ENCODE assay signal across 1 fruit fly cellular context in the genomic region with DNA sequence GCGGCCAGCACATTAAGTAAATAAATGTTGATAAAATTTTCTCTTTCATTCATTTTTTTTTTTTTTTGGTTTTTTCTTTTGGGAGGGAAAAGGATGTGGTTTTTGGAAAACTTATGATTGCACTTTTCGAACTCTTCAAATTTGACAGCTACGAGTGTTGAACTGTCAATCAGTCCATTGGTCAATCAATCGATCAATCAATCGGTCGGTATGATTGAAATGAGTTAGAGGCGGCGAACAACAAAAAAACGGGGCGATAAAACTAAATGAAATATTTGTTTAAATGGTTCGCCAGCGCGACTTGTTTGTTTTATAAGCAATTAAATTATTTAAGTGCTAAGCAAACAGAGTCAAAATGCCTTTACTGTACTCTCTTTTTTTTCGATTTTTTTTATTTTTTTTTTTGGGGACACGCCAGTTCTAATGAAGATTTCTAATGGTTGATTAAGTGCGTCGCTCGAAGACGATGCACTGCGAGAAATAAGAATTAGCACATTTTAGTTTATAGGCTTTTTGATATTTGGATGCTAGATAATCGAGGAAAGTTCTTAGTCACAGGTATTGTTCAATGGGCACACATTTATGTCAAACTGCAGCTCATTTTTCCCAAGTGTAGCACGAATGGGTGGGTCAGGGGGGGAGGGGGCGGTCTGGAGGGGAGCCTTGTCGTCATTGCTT.
A peak's percentile ranks its signal among the peaks of the same experiment; 100 is the strongest.
TF ChIP-seq lines count a peak whose summit lies in the region.

No protein-coding gene starts in this region.

TF ChIP-seq in whole organism, embryonic, 481 proteins besides CTCF, POLR2A, EP300 and RAD21 (continued from another document and continues in another):
- TF ChIP-seq CG3065 (GFP tag; optimal IDR thresholded peaks at IDR 0.05; lab: Kevin White, UChicago) (peak; percentile 37), MESR4 (GFP tag; optimal IDR thresholded peaks at IDR 0.05; lab: Kevin White, UChicago) (peak; percentile 16), CG6683 (GFP tag; optimal IDR thresholded peaks at IDR 0.05; lab: Kevin White, UChicago) (peak; percentile 12), Hsf (GFP tag; optimal IDR thresholded peaks at IDR 0.05; lab: Kevin White, UChicago) (peak; percentile 62), otp (GFP tag; IDR thresholded peaks at IDR 0.05; lab: Robert Waterston, UW) (peak; percentile 80; the same call in 2 of the 3 replicates), CG9609 (GFP tag; optimal IDR thresholded peaks at IDR 0.05; lab: Kevin White, UChicago) (peak; percentile 80), Dek (tag; optimal IDR thresholded peaks at IDR 0.05; lab: Kevin White, UChicago) (peak; percentile 61), CG6791 (GFP tag; IDR thresholded peaks at IDR 0.05; lab: Robert Waterston, UW; ENCODE audit: partially characterized antibody) (no peak), D19B (GFP tag; optimal IDR thresholded peaks at IDR 0.05; lab: Kevin White, UChicago) (peak; percentile 41), zfh1 (GFP tag; IDR thresholded peaks at IDR 0.05; lab: Robert Waterston, UW) (peak; percentile 79), CG5180 (GFP tag; optimal IDR thresholded peaks at IDR 0.05; lab: Kevin White, UChicago) (peak; percentile 59), mld (GFP tag; IDR thresholded peaks at IDR 0.05; lab: Robert Waterston, UW; ENCODE audit: partially characterized antibody) (no peak), pho (GFP tag; optimal IDR thresholded peaks at IDR 0.05; lab: Kevin White, UChicago) (peak; percentile 57), stwl (tag; optimal IDR thresholded peaks at IDR 0.05; lab: Kevin White, UChicago) (no peak), jigr1 (GFP tag; IDR thresholded peaks at IDR 0.05; lab: Robert Waterston, UW) (peak; percentile 69; the same call in 2 of the 3 replicates), CG7987 (GFP tag; optimal IDR thresholded peaks at IDR 0.05; lab: Kevin White, UChicago) (no peak), pita (GFP tag; optimal IDR thresholded peaks at IDR 0.05; lab: Kevin White, UChicago) (no peak), Rx (GFP tag; IDR thresholded peaks at IDR 0.05; lab: Robert Waterston, UW) (peak; percentile 76), CG4424 (GFP tag; optimal IDR thresholded peaks at IDR 0.05; lab: Kevin White, UChicago) (peak; percentile 85), CG10274 (GFP tag; optimal IDR thresholded peaks at IDR 0.05; lab: Kevin White, UChicago) (peak; percentile 60), CG9797 (GFP tag; optimal IDR thresholded peaks at IDR 0.05; lab: Kevin White, UChicago) (no peak), CG6854 (GFP tag; optimal IDR thresholded peaks at IDR 0.05; lab: Kevin White, UChicago) (peak; percentile 21), Lhr (GFP tag; optimal IDR thresholded peaks at IDR 0.05; lab: Kevin White, UChicago) (peak; percentile 39), zen2 (GFP tag; IDR thresholded peaks at IDR 0.05; lab: Robert Waterston, UW; ENCODE audit: partially characterized antibody) (no peak), crp (GFP tag; optimal IDR thresholded peaks at IDR 0.05; lab: Kevin White, UChicago) (peak in 1 of 2 experiments; percentile 25), bcd (GFP tag; optimal IDR thresholded peaks at IDR 0.05; lab: Kevin White, UChicago) (peak; percentile 83), MBD-R2 (GFP tag; IDR thresholded peaks at IDR 0.05; lab: Robert Waterston, UW) (peak; percentile 40; the same call in 1 of the 2 replicates), fd102C (GFP tag; optimal IDR thresholded peaks at IDR 0.05; lab: Kevin White, UChicago) (no peak), Nf-YA (GFP tag; IDR thresholded peaks at IDR 0.05; lab: Robert Waterston, UW) (peak; percentile 54), pzg (GFP tag; optimal IDR thresholded peaks at IDR 0.05; lab: Kevin White, UChicago) (no peak), Sin3A (optimal IDR thresholded peaks at IDR 0.05; lab: Kevin White, UChicago) (no peak), Taf1 (GFP tag; IDR thresholded peaks at IDR 0.05; lab: Robert Waterston, UW) (peak; percentile 35; the same call in 1 of the 2 replicates), toy (GFP tag; IDR thresholded peaks at IDR 0.05; lab: Robert Waterston, UW) (no peak), CG3847 (GFP tag; IDR thresholded peaks at IDR 0.05; lab: Robert Waterston, UW) (peak; percentile 71), CG14710 (tag; optimal IDR thresholded peaks at IDR 0.05; lab: Kevin White, UChicago) (peak; percentile 71), jumu (GFP tag; optimal IDR thresholded peaks at IDR 0.05; lab: Kevin White, UChicago) (peak; percentile 77), CG8290 (GFP tag; optimal IDR thresholded peaks at IDR 0.05; lab: Kevin White, UChicago) (peak; percentile 80), CG8290 (tag; optimal IDR thresholded peaks at IDR 0.05; lab: Kevin White, UChicago) (peak in 1 of 2 experiments; percentile 78), Sox100B (GFP tag; optimal IDR thresholded peaks at IDR 0.05; lab: Kevin White, UChicago) (peak; percentile 69), tap (tag; optimal IDR thresholded peaks at IDR 0.05; lab: Kevin White, UChicago) (peak; percentile 72), CG18262 (tag; optimal IDR thresholded peaks at IDR 0.05; lab: Kevin White, UChicago) (peak; percentile 82), CoRest (tag; optimal IDR thresholded peaks at IDR 0.05; lab: Kevin White, UChicago) (peak; percentile 85), CG5245 (GFP tag; optimal IDR thresholded peaks at IDR 0.05; lab: Kevin White, UChicago) (peak; percentile 90), CG14965 (GFP tag; optimal IDR thresholded peaks at IDR 0.05; lab: Kevin White, UChicago; ENCODE audit: borderline replicate concordance) (no peak), Ssrp (tag; optimal IDR thresholded peaks at IDR 0.05; lab: Kevin White, UChicago) (peak; percentile 78), vvl (GFP tag; IDR thresholded peaks at IDR 0.05; lab: Robert Waterston, UW) (peak; percentile 83), Mrtf (GFP tag; IDR thresholded peaks at IDR 0.05; lab: Robert Waterston, UW) (peak; percentile 77), CG11695 (GFP tag; IDR thresholded peaks at IDR 0.05; lab: Robert Waterston, UW) (peak; percentile 63; the same call in 1 of the 3 replicates), twi (tag; optimal IDR thresholded peaks at IDR 0.05; lab: Kevin White, UChicago) (peak; percentile 75), Six4 (GFP tag; optimal IDR thresholded peaks at IDR 0.05; lab: Kevin White, UChicago) (peak; percentile 87), CG2712 (tag; optimal IDR thresholded peaks at IDR 0.05; lab: Kevin White, UChicago) (peak; percentile 85), Antp (GFP tag; optimal IDR thresholded peaks at IDR 0.05; lab: Kevin White, UChicago) (peak; percentile 77), CG34376 (GFP tag; optimal IDR thresholded peaks at IDR 0.05; lab: Kevin White, UChicago) (no peak), sc (optimal IDR thresholded peaks at IDR 0.05; lab: Kevin White, UChicago) (no peak), sc (GFP tag; optimal IDR thresholded peaks at IDR 0.05; lab: Kevin White, UChicago) (peak; percentile 79), maf-S (GFP tag; optimal IDR thresholded peaks at IDR 0.05; lab: Kevin White, UChicago) (peak; percentile 73), CG32772 (GFP tag; IDR thresholded peaks at IDR 0.05; lab: Robert Waterston, UW) (peak; percentile 86), Hr39 (optimal IDR thresholded peaks at IDR 0.05; lab: Kevin White, UChicago) (no peak), CG8924 (tag; optimal IDR thresholded peaks at IDR 0.05; lab: Kevin White, UChicago) (peak; percentile 79), croc (GFP tag; conservative IDR thresholded peaks at IDR 0.05; lab: Robert Waterston, UW) (peak; percentile 59; the same call in 2 of the 3 replicates), Dad (GFP tag; optimal IDR thresholded peaks at IDR 0.05; lab: Kevin White, UChicago) (peak; percentile 57), Abd-B (GFP tag; optimal IDR thresholded peaks at IDR 0.05; lab: Kevin White, UChicago) (peak; percentile 83), CG15514 (GFP tag; optimal IDR thresholded peaks at IDR 0.05; lab: Kevin White, UChicago) (peak; percentile 43), pb (GFP tag; optimal IDR thresholded peaks at IDR 0.05; lab: Kevin White, UChicago) (peak; percentile 55), prd (optimal IDR thresholded peaks at IDR 0.05; lab: Kevin White, UChicago) (no peak), prd (GFP tag; IDR thresholded peaks at IDR 0.05; lab: Robert Waterston, UW) (peak; percentile 83), bowl (GFP tag; IDR thresholded peaks at IDR 0.05; lab: Robert Waterston, UW) (peak; percentile 29; the same call in 1 of the 2 replicates), CG18764 (GFP tag; optimal IDR thresholded peaks at IDR 0.05; lab: Kevin White, UChicago) (peak; percentile 63), CG12299 (tag; optimal IDR thresholded peaks at IDR 0.05; lab: Kevin White, UChicago) (peak; percentile 45), zen (tag; optimal IDR thresholded peaks at IDR 0.05; lab: Kevin White, UChicago) (peak; percentile 50), tup (GFP tag; optimal IDR thresholded peaks at IDR 0.05; lab: Kevin White, UChicago) (peak; percentile 22), ewg (GFP tag; optimal IDR thresholded peaks at IDR 0.05; lab: Kevin White, UChicago) (peak; percentile 77), CG17829 (tag; optimal IDR thresholded peaks at IDR 0.05; lab: Kevin White, UChicago) (peak; percentile 80), E2f2 (GFP tag; IDR thresholded peaks at IDR 0.05; lab: Robert Waterston, UW) (peak; percentile 42; the same call in 1 of the 2 replicates), CG7745 (tag; optimal IDR thresholded peaks at IDR 0.05; lab: Kevin White, UChicago) (no peak), CG6175 (GFP tag; IDR thresholded peaks at IDR 0.05; lab: Robert Waterston, UW) (0 out of 3 replicates have a peak, but pooled peaks have one; percentile 8), CG6689 (GFP tag; IDR thresholded peaks at IDR 0.05; lab: Robert Waterston, UW) (peak; percentile 84), dimm (GFP tag; IDR thresholded peaks at IDR 0.05; lab: Robert Waterston, UW) (peak; percentile 78), Asciz (GFP tag; optimal IDR thresholded peaks at IDR 0.05; lab: Kevin White, UChicago) (peak; percentile 65), CG13775 (GFP tag; optimal IDR thresholded peaks at IDR 0.05; lab: Kevin White, UChicago) (peak; percentile 70), slbo (GFP tag; IDR thresholded peaks at IDR 0.05; lab: Robert Waterston, UW) (peak; percentile 88), D (optimal IDR thresholded peaks at IDR 0.05; lab: Kevin White, UChicago) (no peak), D (GFP tag; optimal IDR thresholded peaks at IDR 0.05; lab: Kevin White, UChicago) (peak; percentile 84), Atf-2 (GFP tag; optimal IDR thresholded peaks at IDR 0.05; lab: Kevin White, UChicago) (peak; percentile 65), chn (GFP tag; optimal IDR thresholded peaks at IDR 0.05; lab: Kevin White, UChicago) (peak; percentile 64), cato (GFP tag; optimal IDR thresholded peaks at IDR 0.05; lab: Kevin White, UChicago; ENCODE audit: borderline replicate concordance) (peak; percentile 70), Ada2b (GFP tag; IDR thresholded peaks at IDR 0.05; lab: Robert Waterston, UW) (peak; percentile 74), CG1792 (GFP tag; optimal IDR thresholded peaks at IDR 0.05; lab: Kevin White, UChicago) (peak; percentile 66), nerfin-2 (GFP tag; IDR thresholded peaks at IDR 0.05; lab: Robert Waterston, UW; ENCODE audit: partially characterized antibody) (no peak), esg (GFP tag; conservative IDR thresholded peaks at IDR 0.05; lab: Robert Waterston, UW) (peak; percentile 71), Sry-β (GFP tag; optimal IDR thresholded peaks at IDR 0.05; lab: Kevin White, UChicago) (peak; percentile 46), HHEX (GFP tag; optimal IDR thresholded peaks at IDR 0.05; lab: Kevin White, UChicago) (peak; percentile 76), CG2889 (GFP tag; IDR thresholded peaks at IDR 0.05; lab: Robert Waterston, UW) (peak; percentile 71), Gug (GFP tag; IDR thresholded peaks at IDR 0.05; lab: Robert Waterston, UW) (peak; percentile 83), fd3F (GFP tag; optimal IDR thresholded peaks at IDR 0.05; lab: Kevin White, UChicago) (peak; percentile 62), Nf-YB (GFP tag; optimal IDR thresholded peaks at IDR 0.05; lab: Kevin White, UChicago) (peak; percentile 62), dm (GFP tag; optimal IDR thresholded peaks at IDR 0.05; lab: Kevin White, UChicago) (peak; percentile 27), CG13894 (tag; optimal IDR thresholded peaks at IDR 0.05; lab: Kevin White, UChicago) (no peak), CG9932 (GFP tag; IDR thresholded peaks at IDR 0.05; lab: Robert Waterston, UW) (peak; percentile 49; the same call in 1 of the 2 replicates), ken (GFP tag; IDR thresholded peaks at IDR 0.05; lab: Robert Waterston, UW) (peak; percentile 83), oc (tag; optimal IDR thresholded peaks at IDR 0.05; lab: Kevin White, UChicago) (peak; percentile 78), CG14667 (GFP tag; IDR thresholded peaks at IDR 0.05; lab: Robert Waterston, UW) (peak; percentile 69), CG12769 (tag; optimal IDR thresholded peaks at IDR 0.05; lab: Kevin White, UChicago) (peak; percentile 80), pan (optimal IDR thresholded peaks at IDR 0.05; lab: Kevin White, UChicago) (no peak), pan (GFP tag; optimal IDR thresholded peaks at IDR 0.05 in 1 of 2, IDR thresholded peaks at IDR 0.05 in 1 of 2) (peak in 1 of 2 experiments; percentile 73), ind (GFP tag; optimal IDR thresholded peaks at IDR 0.05; lab: Kevin White, UChicago) (peak; percentile 90), CG10366 (GFP tag; IDR thresholded peaks at IDR 0.05; lab: Robert Waterston, UW) (peak; percentile 81), GATAe (GFP tag; conservative IDR thresholded peaks at IDR 0.05; lab: Robert Waterston, UW) (peak; percentile 58; the same call in 1 of the 2 replicates), CG31224 (GFP tag; IDR thresholded peaks at IDR 0.05; lab: Robert Waterston, UW) (peak; percentile 56), B-H1 (GFP tag; IDR thresholded peaks at IDR 0.05; lab: Robert Waterston, UW) (peak; percentile 55; the same call in 2 of the 3 replicates), CG30020 (tag; optimal IDR thresholded peaks at IDR 0.05; lab: Kevin White, UChicago) (peak; percentile 32), aop (GFP tag; IDR thresholded peaks at IDR 0.05; lab: Robert Waterston, UW) (no peak), vnd (GFP tag; IDR thresholded peaks at IDR 0.05; lab: Robert Waterston, UW; ENCODE audit: partially characterized antibody) (no peak), CG8388 (GFP tag; optimal IDR thresholded peaks at IDR 0.05; lab: Kevin White, UChicago) (peak; percentile 78), CG1529 (GFP tag; optimal IDR thresholded peaks at IDR 0.05; lab: Kevin White, UChicago) (peak; percentile 79), CG3407 (GFP tag; optimal IDR thresholded peaks at IDR 0.05; lab: Kevin White, UChicago) (peak; percentile 62), CG11560 (tag; IDR thresholded peaks at IDR 0.05; lab: Robert Waterston, UW) (peak; percentile 53; the same call in 2 of the 3 replicates), disco-r (GFP tag; optimal IDR thresholded peaks at IDR 0.05; lab: Kevin White, UChicago) (peak; percentile 25), ftz-f1 (GFP tag; optimal IDR thresholded peaks at IDR 0.05; lab: Kevin White, UChicago) (no peak), ems (GFP tag; optimal IDR thresholded peaks at IDR 0.05; lab: Kevin White, UChicago) (peak; percentile 66)
